Fruit fly (Drosophila melanogaster) whole organism, wandering third instar larva: ENCODE data around the gene CG6565.

ENCODE experiments used
- CG32264 ChIP-seq: fragments of 200-800 bp; sonication (Bioruptor generic); optimal IDR thresholded peaks from 2 replicates; lab custom pipeline; 2016; ENCODE audit warnings: missing biosample characterization, missing genetic modification characterization
- CrebA ChIP-seq: fragments of 200-800 bp; sonication (Bioruptor generic); optimal IDR thresholded peaks from 2 replicates; lab custom pipeline; 2016; ENCODE audit warnings: missing biosample characterization, mild to moderate bottlenecking, missing genetic modification characterization, borderline replicate concordance
- Dfd ChIP-seq: fragments of >200 bp; optimal IDR thresholded peaks from 2 replicates; lab custom pipeline; 2017; ENCODE audit warnings: missing biosample characterization, missing genetic modification characterization
- OdsH ChIP-seq: fragments of 200-800 bp; sonication (Bioruptor generic); optimal IDR thresholded peaks from 2 replicates; lab custom pipeline; 2016; ENCODE audit warnings: missing biosample characterization, mild to moderate bottlenecking, missing genetic modification characterization
- Sp1 ChIP-seq: fragments of 200-800 bp; sonication (Bioruptor generic); optimal IDR thresholded peaks from 3 replicates; lab custom pipeline; 2019; ENCODE audit warnings: missing biosample characterization, mild to moderate bottlenecking, missing genetic modification characterization, moderate library complexity
- Vsx2 ChIP-seq: fragments of 200-300, 225-300 bp; sonication (Bioruptor generic); optimal IDR thresholded peaks from 2 replicates; lab custom pipeline; 2018; ENCODE audit warnings: missing biosample characterization, missing genetic modification characterization; ENCODE audit not compliant: partially characterized antibody
- br ChIP-seq: fragments of 200-800 bp; sonication (Bioruptor generic); optimal IDR thresholded peaks from 2 replicates; lab custom pipeline; 2016; ENCODE audit warnings: missing biosample characterization, missing genetic modification characterization
- brk ChIP-seq: fragments of 200-800 bp; sonication (Bioruptor generic); optimal IDR thresholded peaks from 2 replicates; lab custom pipeline; 2016; ENCODE audit warnings: missing biosample characterization, mild to moderate bottlenecking, missing genetic modification characterization
- dsf ChIP-seq: sonication (Bioruptor generic); optimal IDR thresholded peaks from 2 replicates; lab custom pipeline; 2016; ENCODE audit warnings: missing biosample characterization, missing genetic modification characterization, borderline replicate concordance
- ey ChIP-seq: fragments of 200-800 bp; sonication (Bioruptor generic); optimal IDR thresholded peaks from 2 replicates; lab custom pipeline; 2016; ENCODE audit warnings: missing biosample characterization, missing genetic modification characterization
- h ChIP-seq: fragments of 200-800 bp; sonication (Bioruptor generic); optimal IDR thresholded peaks from 3 replicates; lab custom pipeline; 2016; ENCODE audit warnings: missing biosample characterization, mild to moderate bottlenecking, missing genetic modification characterization
- pan ChIP-seq: fragments of >200 bp; optimal IDR thresholded peaks from 2 replicates; lab custom pipeline; 2017
- psq ChIP-seq: fragments of 200-800 bp; sonication (Bioruptor generic); optimal IDR thresholded peaks from 3 replicates; lab custom pipeline; 2017; ENCODE audit warnings: missing biosample characterization, mild to moderate bottlenecking, missing genetic modification characterization, moderate library complexity
- sage ChIP-seq: fragments of 200-800 bp; sonication (Bioruptor generic); optimal IDR thresholded peaks from 2 replicates; lab custom pipeline; 2016; ENCODE audit warnings: missing biosample characterization, mild to moderate bottlenecking, missing genetic modification characterization

- no peak for TF ChIP-seq br
- TF ChIP-seq pan (lab: Kevin White, UChicago): no peak
- no peak for TF ChIP-seq Dfd (GFP tag; lab: Kevin White, UChicago)
- TF ChIP-seq h (GFP tag; lab: Kevin White, UChicago): no peak
- TF ChIP-seq ey (GFP tag; lab: Kevin White, UChicago): no peak
- TF ChIP-seq dsf (GFP tag; lab: Kevin White, UChicago): no peak
- TF ChIP-seq psq (GFP tag; lab: Kevin White, UChicago): no peak
- no peak for TF ChIP-seq CG32264 (GFP tag; lab: Kevin White, UChicago)
- no peak for TF ChIP-seq brk (GFP tag; lab: Kevin White, UChicago)
- no peak for TF ChIP-seq OdsH (GFP tag; lab: Kevin White, UChicago)
- no peak for TF ChIP-seq Sp1 (GFP tag; lab: Kevin White, UChicago)
- TF ChIP-seq sage (GFP tag; lab: Kevin White, UChicago): no peak
- no peak for TF ChIP-seq CrebA (GFP tag; lab: Kevin White, UChicago)
- TF ChIP-seq Vsx2 (GFP tag; lab: Kevin White, UChicago): peak; percentile 7
Observed at dm6 chr2L:13414525-13415481, 41.0 kb downstream of the CG6565 start, which contains the start of the genes CG16956, CG42784 and CG43850.
